Fruit fly (Drosophila melanogaster): ENCODE measurements around the gene poe.

poe gene

DNA sequence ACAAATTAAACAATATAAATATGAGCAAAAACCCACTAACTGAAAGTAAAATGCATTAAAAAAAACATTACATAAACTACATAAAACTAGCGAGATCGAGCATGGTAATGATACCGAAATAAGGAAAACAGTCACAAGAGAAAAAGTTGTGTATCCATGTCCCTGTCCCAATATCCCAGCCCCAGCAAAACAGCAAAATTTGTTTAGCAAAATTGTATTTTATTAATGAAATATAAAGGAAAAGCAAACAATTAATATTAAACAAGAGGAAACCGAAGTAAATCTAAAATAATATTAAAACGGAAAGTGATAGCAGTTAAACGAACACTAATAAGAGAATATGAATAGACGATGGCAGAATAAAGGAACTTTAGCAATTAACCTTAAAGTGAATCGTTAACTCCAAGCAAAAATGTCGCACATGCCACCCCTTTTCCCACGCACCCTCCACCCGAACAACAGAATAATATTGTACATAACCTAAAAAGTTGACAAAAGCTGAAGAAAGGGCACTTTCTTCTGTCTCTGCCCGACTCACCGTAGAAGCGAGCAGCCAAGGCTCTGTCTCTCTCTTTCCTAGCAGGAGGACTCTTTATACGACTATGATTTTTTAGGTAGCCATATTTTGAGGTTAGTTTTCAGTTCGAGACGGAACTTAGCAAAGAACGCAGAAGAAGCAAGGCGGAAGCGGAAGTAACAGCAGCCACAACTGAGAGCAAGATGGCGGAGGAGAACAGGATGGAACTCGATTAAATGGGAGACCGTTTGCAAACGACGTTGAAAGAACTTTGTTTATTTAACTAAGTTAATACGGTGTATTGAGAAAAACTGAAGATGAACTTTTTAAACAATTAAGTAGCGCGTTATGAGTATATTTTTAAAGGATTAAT, 39.4 kb upstream of the poe start (continued):
- TF ChIP-seq Trl (optimal IDR thresholded peaks at IDR 0.05) (no peak), Trl (GFP tag; optimal IDR thresholded peaks at IDR 0.05) (no peak), sens (GFP tag) (peak; percentile 54), CG11456 (GFP tag; IDR thresholded peaks at IDR 0.05) (no peak), nerfin-2 (GFP tag; IDR thresholded peaks at IDR 0.05; ENCODE audit: partially characterized antibody) (no peak), hkb (optimal IDR thresholded peaks at IDR 0.05) (no peak), hkb (GFP tag; IDR thresholded peaks at IDR 0.05) (0 out of 2 replicates have a peak, but pooled peaks have one; percentile 18), cg (GFP tag; optimal IDR thresholded peaks at IDR 0.05) (no peak), luna (GFP tag; optimal IDR thresholded peaks at IDR 0.05) (no peak), pita (GFP tag; optimal IDR thresholded peaks at IDR 0.05) (no peak), gce (GFP tag; IDR thresholded peaks at IDR 0.05) (no peak), fd96Cb (tag; optimal IDR thresholded peaks at IDR 0.05) (no peak), gro (GFP tag; optimal IDR thresholded peaks at IDR 0.05) (no peak), p53 (GFP tag; optimal IDR thresholded peaks at IDR 0.05) (peak; percentile 29), insv (GFP tag; optimal IDR thresholded peaks at IDR 0.05) (no peak), CG6654 (GFP tag; optimal IDR thresholded peaks at IDR 0.05) (no peak), CG4707 (GFP tag; optimal IDR thresholded peaks at IDR 0.05) (no peak), Optix (GFP tag; IDR thresholded peaks at IDR 0.05) (no peak), CG12219 (GFP tag; optimal IDR thresholded peaks at IDR 0.05) (no peak), Antp (GFP tag; optimal IDR thresholded peaks at IDR 0.05) (no peak), CG15269 (tag; optimal IDR thresholded peaks at IDR 0.05) (no peak), CG4360 (GFP tag; IDR thresholded peaks at IDR 0.05) (no peak), oc (tag; optimal IDR thresholded peaks at IDR 0.05) (no peak), nom (GFP tag; optimal IDR thresholded peaks at IDR 0.05) (no peak), salm (tag; optimal IDR thresholded peaks at IDR 0.05) (no peak), Neu2 (GFP tag; optimal IDR thresholded peaks at IDR 0.05; ENCODE audit: borderline replicate concordance) (no peak), Fer2 (tag; optimal IDR thresholded peaks at IDR 0.05) (no peak), CG2199 (GFP tag; IDR thresholded peaks at IDR 0.05) (peak; percentile 98), CG12391 (tag; optimal IDR thresholded peaks at IDR 0.05) (no peak), CG31388 (GFP tag; optimal IDR thresholded peaks at IDR 0.05) (no peak), CrebB (tag; optimal IDR thresholded peaks at IDR 0.05) (no peak), Ets97D (GFP tag; optimal IDR thresholded peaks at IDR 0.05) (peak; percentile 59), CG42726 (GFP tag; IDR thresholded peaks at IDR 0.05; ENCODE audit: partially characterized antibody) (no peak), org-1 (GFP tag; optimal IDR thresholded peaks at IDR 0.05) (no peak), ERR (GFP tag; optimal IDR thresholded peaks at IDR 0.05) (no peak), CG17359 (tag; optimal IDR thresholded peaks at IDR 0.05) (no peak)

- TF ChIP-seq CG11723 (GFP tag; optimal IDR thresholded peaks at IDR 0.05), result no peak
- no peak for TF ChIP-seq Poxn (GFP tag; IDR thresholded peaks at IDR 0.05)
- TF ChIP-seq CG15269 (tag; optimal IDR thresholded peaks at IDR 0.05), result no peak
- TF ChIP-seq danr (GFP tag; IDR thresholded peaks at IDR 0.05), result no peak
- TF ChIP-seq CG13424 (tag; optimal IDR thresholded peaks at IDR 0.05), result no peak
- no peak for TF ChIP-seq mirr (GFP tag; optimal IDR thresholded peaks at IDR 0.05)
- no peak for TF ChIP-seq CG18011 (GFP tag; optimal IDR thresholded peaks at IDR 0.05)
- no peak for TF ChIP-seq sr (GFP tag; IDR thresholded peaks at IDR 0.05)
- TF ChIP-seq CG15514 (GFP tag; optimal IDR thresholded peaks at IDR 0.05), result no peak
- TF ChIP-seq NfI (GFP tag; optimal IDR thresholded peaks at IDR 0.05), result no peak
- TF ChIP-seq Jarid2 (GFP tag; optimal IDR thresholded peaks at IDR 0.05), result no peak
- TF ChIP-seq cwo (GFP tag; optimal IDR thresholded peaks at IDR 0.05), result peak; percentile 74
- TF ChIP-seq TFAM (GFP tag; optimal IDR thresholded peaks at IDR 0.05), result no peak
- peak; percentile 84 for TF ChIP-seq grn (GFP tag; optimal IDR thresholded peaks at IDR 0.05)
- TF ChIP-seq CG32532 (GFP tag; IDR thresholded peaks at IDR 0.05), result no peak
- TF ChIP-seq CG2199 (GFP tag; IDR thresholded peaks at IDR 0.05), result no peak
- TF ChIP-seq Fer2 (tag; optimal IDR thresholded peaks at IDR 0.05), result no peak
- no peak for TF ChIP-seq prd (optimal IDR thresholded peaks at IDR 0.05)
- no peak for TF ChIP-seq prd (GFP tag; IDR thresholded peaks at IDR 0.05)
Observed at dm6 chr2L:8104706-8105105, 33.3 kb upstream of the poe start.
